Worm (Caenorhabditis elegans) whole organism, mixed stage, embryonic: ENCODE results near the gene mth-2.

ENCODE experiments used
- elt-3 ChIP-seq: fragments of 150-350 bp; optimal IDR thresholded peaks from 2 replicates; lab custom pipeline; 2014; ENCODE audit warnings: missing biosample characterization, missing genetic modification characterization
- flh-1 ChIP-seq: fragments of 200-800 bp; sonication (Bioruptor generic); optimal IDR thresholded peaks from 2 replicates; lab custom pipeline; 2018; ENCODE audit warnings: mild to moderate bottlenecking, missing genetic modification characterization, moderate library complexity, missing compliant biosample characterization
- lin-32 ChIP-seq: fragments of 200-800 bp; sonication (Bioruptor generic); optimal IDR thresholded peaks from 2 replicates; lab custom pipeline; 2018; ENCODE audit warnings: mild to moderate bottlenecking, missing genetic modification characterization, missing compliant biosample characterization
- mab-5 ChIP-seq: fragments of 150-350 bp; optimal IDR thresholded peaks from 2 replicates; lab custom pipeline; 2014; ENCODE audit warnings: missing biosample characterization, missing genetic modification characterization
- nhr-76 ChIP-seq: sonication (generic microtip); optimal IDR thresholded peaks from 2 replicates; lab custom pipeline; 2017; ENCODE audit warnings: missing biosample characterization, missing genetic modification characterization
- snpc-4 ChIP-seq: fragments of 150-350 bp; optimal IDR thresholded peaks from 2 replicates; lab custom pipeline; 2014; ENCODE audit warnings: missing biosample characterization, missing genetic modification characterization
- sptf-1 ChIP-seq: sonication (generic microtip); optimal IDR thresholded peaks from 2 replicates; lab custom pipeline; 2017; ENCODE audit warnings: mild to moderate bottlenecking, missing genetic modification characterization, moderate library complexity, missing compliant biosample characterization
- unc-39 ChIP-seq: fragments of 150-350 bp; optimal IDR thresholded peaks from 2 replicates; lab custom pipeline; 2014; ENCODE audit warnings: missing biosample characterization, missing genetic modification characterization
- unc-62 ChIP-seq: fragments of 150-350 bp; optimal IDR thresholded peaks from 2 replicates; lab custom pipeline; 2014; ENCODE audit warnings: missing biosample characterization, missing genetic modification reagents, missing genetic modification characterization
- ztf-11 ChIP-seq: fragments of 150-350 bp; optimal IDR thresholded peaks from 2 replicates; lab custom pipeline; 2014; ENCODE audit warnings: missing biosample characterization, missing genetic modification characterization

DNA sequence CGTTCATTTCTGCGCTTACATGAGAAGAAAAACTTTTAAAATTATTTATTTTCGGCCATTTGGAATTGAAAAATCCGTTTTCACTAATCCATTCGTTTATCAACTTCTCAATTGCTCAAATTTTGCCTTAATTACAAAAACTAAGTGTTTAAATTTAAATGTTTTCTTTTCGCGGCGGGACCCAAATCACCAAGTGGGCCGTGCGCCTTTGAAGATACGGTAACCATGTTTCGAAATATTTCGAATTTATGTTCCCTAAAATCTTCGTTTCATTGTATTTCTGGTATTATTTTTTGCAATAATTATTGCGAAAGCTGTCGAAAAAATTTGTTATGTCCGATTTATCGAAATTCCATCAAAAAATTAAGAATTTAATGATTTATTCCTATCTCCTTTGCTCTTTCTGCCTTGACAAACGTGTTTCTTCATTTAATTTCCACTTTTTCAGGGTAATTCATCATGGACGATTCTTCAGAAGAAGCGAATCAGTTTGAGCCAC lies 32.5 kb upstream of the mth-2 start, which contains the start of gene C16A11.4:
- no peak for TF ChIP-seq flh-1 (GFP tag; lab: Kevin White, UChicago)
- no peak for TF ChIP-seq mab-5 (tag; lab: Kevin White, UChicago)
- TF ChIP-seq snpc-4, result no peak
- TF ChIP-seq ztf-11 (tag; lab: Kevin White, UChicago), result no peak
- TF ChIP-seq unc-39 (tag; lab: Kevin White, UChicago), result no peak
- no peak for TF ChIP-seq unc-62 (GFP tag; lab: Kevin White, UChicago)
- TF ChIP-seq nhr-76 (tag; lab: Kevin White, UChicago), result no peak
- no peak for TF ChIP-seq sptf-1 (tag; lab: Kevin White, UChicago)
- TF ChIP-seq lin-32 (GFP tag; lab: Kevin White, UChicago), result no peak
- no peak for TF ChIP-seq elt-3 (tag; lab: Kevin White, UChicago)
